Worm (Caenorhabditis elegans) whole organism, L4 larva: ENCODE results near the gene tbx-38.

ENCODE experiments used
- F10B5.3 ChIP-seq: sonication (generic microtip); optimal IDR thresholded peaks from 2 replicates; lab custom pipeline; 2016; ENCODE audit warnings: mild to moderate bottlenecking, missing genetic modification characterization, missing compliant biosample characterization
- F26F4.8 ChIP-seq: fragments of 200-800 bp; sonication (Bioruptor generic); conservative IDR thresholded peaks from 2 replicates; pipeline ENCODE4 v1.3.6; 2022; ENCODE audit warnings: missing genetic modification characterization, missing compliant biosample characterization
- F44E2.7 ChIP-seq: fragments of 200-800 bp; sonication (Bioruptor generic); IDR thresholded peaks from 2 replicates; pipeline ENCODE4 v2.1.2; 2022; ENCODE audit warnings: missing genetic modification characterization, missing compliant biosample characterization
- F49E8.2 ChIP-seq: sonication (generic microtip); optimal IDR thresholded peaks from 2 replicates; lab custom pipeline; 2016; ENCODE audit warnings: missing compliant biosample characterization, mild to moderate bottlenecking, missing genetic modification characterization, borderline replicate concordance
- R02D3.7 ChIP-seq: fragments of 150-350 bp; sonication (generic microtip); optimal IDR thresholded peaks from 3 replicates; lab custom pipeline; 2014; ENCODE audit warnings: missing biosample characterization, missing genetic modification characterization
- T20F7.1 ChIP-seq: fragments of 200-800 bp; sonication (Bioruptor generic); optimal IDR thresholded peaks from 2 replicates; lab custom pipeline; 2018; ENCODE audit warnings: mild to moderate bottlenecking, missing genetic modification characterization, missing compliant biosample characterization
- Y105C5A.15 ChIP-seq: fragments of 200-800 bp; sonication (Bioruptor generic); IDR thresholded peaks from 2 replicates; pipeline ENCODE4 v1.3.6; 2022; ENCODE audit warnings: missing genetic modification characterization, missing compliant biosample characterization
- Y5F2A.4 ChIP-seq: fragments of 200-800 bp; sonication (Bioruptor generic); optimal IDR thresholded peaks from 2 replicates; lab custom pipeline; 2018; ENCODE audit warnings: mild to moderate bottlenecking, missing genetic modification characterization, missing compliant biosample characterization
- ceh-82 ChIP-seq: sonication (generic microtip); optimal IDR thresholded peaks from 2 replicates; lab custom pipeline; 2017; ENCODE audit warnings: missing biosample characterization, missing genetic modification characterization
- cey-2 ChIP-seq: sonication (generic microtip); optimal IDR thresholded peaks from 3 replicates; lab custom pipeline; 2017; ENCODE audit warnings: missing genetic modification characterization, mild to moderate bottlenecking, missing compliant biosample characterization, antibody characterized with exemption, borderline replicate concordance; ENCODE audit not compliant: insufficient read depth
- daf-12 ChIP-seq: fragments of 150-350 bp; optimal IDR thresholded peaks from 2 replicates; lab custom pipeline; 2014; ENCODE audit warnings: missing biosample characterization, missing genetic modification reagents, missing genetic modification characterization
- daf-16 ChIP-seq, 3 experiments: sonication (generic microtip); optimal IDR thresholded peaks; 2 replicates each; lab custom pipeline; 2016 to 2017; ENCODE audit warnings: missing genetic modification characterization in 3 of 3, missing genetic modification reagents in 3 of 3, mild to moderate bottlenecking in 2 of 3, missing compliant biosample characterization in 2 of 3, missing biosample characterization in 1 of 3, moderate library complexity in 1 of 3
- dmd-6 ChIP-seq: fragments of 200-800 bp; sonication (Bioruptor generic); IDR thresholded peaks from 2 replicates; pipeline ENCODE4 v1.3.6; 2022; ENCODE audit warnings: missing genetic modification reagents, missing genetic modification characterization, missing compliant biosample characterization
- dpl-1 ChIP-seq: fragments of 150-350 bp; optimal IDR thresholded peaks from 2 replicates; lab custom pipeline; 2014; ENCODE audit warnings: missing biosample characterization, missing genetic modification reagents, missing genetic modification characterization
- duxl-1 ChIP-seq: sonication (generic microtip); optimal IDR thresholded peaks from 2 replicates; lab custom pipeline; 2016; ENCODE audit warnings: mild to moderate bottlenecking, missing genetic modification characterization, moderate library complexity, missing compliant biosample characterization; ENCODE audit not compliant: poor library complexity
- dve-1 ChIP-seq: sonication (generic microtip); optimal IDR thresholded peaks from 2 replicates; lab custom pipeline; 2017; ENCODE audit warnings: antibody characterized with exemption, mild to moderate bottlenecking, missing genetic modification characterization, missing compliant biosample characterization; ENCODE audit not compliant: insufficient read depth
- egl-27 ChIP-seq: sonication (generic microtip); optimal IDR thresholded peaks from 3 replicates; lab custom pipeline; 2017; ENCODE audit warnings: missing biosample characterization, missing genetic modification reagents, missing genetic modification characterization
- egl-43 ChIP-seq: fragments of 200-800 bp; sonication (Bioruptor generic); IDR thresholded peaks from 2 replicates; pipeline ENCODE4 v1.3.6; 2022; ENCODE audit warnings: missing genetic modification reagents, missing genetic modification characterization, missing compliant biosample characterization
- lin-15B ChIP-seq: fragments of 150-350 bp; sonication (generic microtip); optimal IDR thresholded peaks from 3 replicates; lab custom pipeline; 2014; ENCODE audit warnings: missing biosample characterization, missing genetic modification characterization
- lin-29 ChIP-seq: fragments of 200-800 bp; sonication (Bioruptor generic); IDR thresholded peaks from 2 replicates; pipeline ENCODE4 v1.3.6; 2022; ENCODE audit warnings: missing genetic modification reagents, missing genetic modification characterization, missing compliant biosample characterization
- lin-39 ChIP-seq: fragments of 150-350 bp; optimal IDR thresholded peaks from 2 replicates; lab custom pipeline; 2014; ENCODE audit warnings: missing biosample characterization, missing genetic modification reagents, missing genetic modification characterization
- lsy-2 ChIP-seq, 2 experiments: fragments of 150-350 bp in 1 of 2; sonication (generic microtip) in 1 of 2; optimal IDR thresholded peaks; 2 replicates each; lab custom pipeline; 2014 to 2017; ENCODE audit warnings: missing biosample characterization in 2 of 2, missing genetic modification characterization in 2 of 2
- mdl-1 ChIP-seq, 2 experiments: fragments of 150-350 bp in 1 of 2; sonication (generic microtip) in 1 of 2; optimal IDR thresholded peaks; 2 replicates each; lab custom pipeline; 2014 to 2017; ENCODE audit warnings: missing biosample characterization in 2 of 2, missing genetic modification characterization in 2 of 2
- mes-2 ChIP-seq: sonication (generic microtip); optimal IDR thresholded peaks from 2 replicates; lab custom pipeline; 2016; ENCODE audit warnings: missing genotype, mild to moderate bottlenecking, missing genetic modification characterization, missing compliant biosample characterization; ENCODE audit not compliant: poor library complexity, severe bottlenecking
- nhr-102 ChIP-seq: sonication (generic microtip); optimal IDR thresholded peaks from 2 replicates; lab custom pipeline; 2016; ENCODE audit warnings: mild to moderate bottlenecking, missing genetic modification characterization, moderate library complexity, missing compliant biosample characterization
- nhr-11 ChIP-seq: fragments of 150-350 bp; optimal IDR thresholded peaks from 2 replicates; lab custom pipeline; 2014; ENCODE audit warnings: missing biosample characterization, missing genetic modification characterization
- nhr-111 ChIP-seq: fragments of 200-800 bp; sonication (Bioruptor generic); optimal IDR thresholded peaks from 2 replicates; lab custom pipeline; 2018; ENCODE audit warnings: mild to moderate bottlenecking, missing genetic modification characterization, missing compliant biosample characterization
- nhr-41 ChIP-seq: fragments of 200-800 bp; sonication (Bioruptor generic); IDR thresholded peaks from 2 replicates; pipeline ENCODE4 v1.3.6; 2022; ENCODE audit warnings: missing genetic modification reagents, missing genetic modification characterization, missing compliant biosample characterization
- nhr-48 ChIP-seq: sonication (generic microtip); optimal IDR thresholded peaks from 2 replicates; lab custom pipeline; 2016; ENCODE audit warnings: mild to moderate bottlenecking, missing genetic modification characterization, missing compliant biosample characterization
- nhr-77 ChIP-seq: fragments of 150-350 bp; optimal IDR thresholded peaks from 2 replicates; lab custom pipeline; 2014; ENCODE audit warnings: missing biosample characterization, missing genetic modification characterization
- rbr-2 ChIP-seq: sonication (generic microtip); optimal IDR thresholded peaks from 2 replicates; lab custom pipeline; 2016; ENCODE audit warnings: missing genotype, missing genetic modification characterization, missing compliant biosample characterization
- sdz-12 ChIP-seq: fragments of 200-800 bp; sonication (Bioruptor generic); optimal IDR thresholded peaks from 2 replicates; lab custom pipeline; 2018; ENCODE audit warnings: mild to moderate bottlenecking, missing genetic modification characterization, missing compliant biosample characterization
- set-16 ChIP-seq: fragments of 200-800 bp; sonication (Bioruptor generic); IDR thresholded peaks from 2 replicates; pipeline ENCODE4 v1.3.6; 2022; ENCODE audit warnings: missing genetic modification reagents, missing genetic modification characterization, missing compliant biosample characterization
- snpc-4 ChIP-seq: fragments of 150-350 bp; optimal IDR thresholded peaks from 2 replicates; lab custom pipeline; 2014; ENCODE audit warnings: missing biosample characterization, missing genetic modification characterization
- unc-62 ChIP-seq, 3 experiments: fragments of 150-350 bp in 1 of 3; sonication (generic microtip); optimal IDR thresholded peaks in 2 of 3; peaks in 1 of 3; 1 replicate in 1 of 3; 2 replicates in 2 of 3; lab custom pipeline; 2014 to 2017; ENCODE audit warnings: missing biosample characterization in 3 of 3, missing genetic modification characterization in 3 of 3, missing genetic modification reagents in 3 of 3, missing genotype in 1 of 3
- zfp-3 ChIP-seq: fragments of 200-800 bp; sonication (Bioruptor generic); conservative IDR thresholded peaks from 2 replicates; pipeline ENCODE4 v1.3.6; 2022; ENCODE audit warnings: missing genetic modification reagents, missing genetic modification characterization, missing compliant biosample characterization
- zip-11 ChIP-seq: fragments of 200-800 bp; sonication (Bioruptor generic); IDR thresholded peaks from 2 replicates; pipeline ENCODE4 v1.3.6; 2022; ENCODE audit warnings: missing genetic modification characterization, missing compliant biosample characterization
- ztf-7 ChIP-seq: fragments of 150-350 bp; optimal IDR thresholded peaks from 2 replicates; lab custom pipeline; 2014; ENCODE audit warnings: missing biosample characterization, missing genetic modification characterization

tbx-38 gene

ce11 chrIII:11822407-11822806 lies 36.5 kb upstream of the tbx-38 start, which contains the start of gene maa-1 (continued):
- TF ChIP-seq cey-2 (tag; lab: Kevin White, UChicago) (no peak), Y5F2A.4 (GFP tag; lab: Kevin White, UChicago) (no peak), nhr-111 (GFP tag; lab: Kevin White, UChicago) (no peak), sdz-12 (no peak), unc-62 (GFP tag; optimal IDR thresholded peaks at IDR 0.05 in 1 of 2; lab: Kevin White, UChicago) (no peak), unc-62 (tag; optimal IDR thresholded peaks at IDR 0.05; lab: Kevin White, UChicago) (no peak), lin-39 (no peak), lsy-2 (tag; optimal IDR thresholded peaks at IDR 0.05; lab: Kevin White, UChicago) (peak in 1 of 2 experiments; percentile 8), nhr-48 (tag; lab: Kevin White, UChicago) (no peak), mes-2 (no peak), nhr-77 (tag; lab: Kevin White, UChicago) (peak; percentile 48), nhr-41 (GFP tag; lab: Robert Waterston, UW) (no peak), nhr-11 (no peak), ztf-7 (tag; lab: Kevin White, UChicago) (no peak), lin-15B (tag; lab: Kevin White, UChicago) (no peak), mdl-1 (tag; optimal IDR thresholded peaks at IDR 0.05; lab: Kevin White, UChicago) (no peak), daf-12 (no peak), egl-43 (GFP tag; lab: Robert Waterston, UW) (no peak), duxl-1 (tag; lab: Kevin White, UChicago) (no peak)

- TF ChIP-seq dve-1 (tag; lab: Kevin White, UChicago), result no peak
- no peak for TF ChIP-seq zip-11 (GFP tag; lab: Robert Waterston, UW)
- no peak for TF ChIP-seq daf-16 (GFP tag; optimal IDR thresholded peaks at IDR 0.05; lab: Kevin White, UChicago)
- peak; percentile 3 for TF ChIP-seq daf-16 (tag; optimal IDR thresholded peaks at IDR 0.05; lab: Kevin White, UChicago)
- TF ChIP-seq lin-29 (GFP tag; lab: Robert Waterston, UW), result no peak
- TF ChIP-seq F49E8.2 (tag; lab: Kevin White, UChicago), result no peak
- TF ChIP-seq nhr-77 (tag; lab: Kevin White, UChicago), result no peak
- no peak for TF ChIP-seq dmd-6
- TF ChIP-seq set-16, result 0 out of 2 replicates have a peak, but pooled peaks have one; percentile 4
- TF ChIP-seq Y105C5A.15 (GFP tag; lab: Robert Waterston, UW), result no peak
- no peak for TF ChIP-seq egl-27 (tag; lab: Kevin White, UChicago)
- TF ChIP-seq zfp-3 (GFP tag; lab: Robert Waterston, UW), result no peak
- TF ChIP-seq F10B5.3 (tag; lab: Kevin White, UChicago), result no peak
- TF ChIP-seq snpc-4 (tag; lab: Kevin White, UChicago), result peak; percentile 26
- TF ChIP-seq nhr-102, result no peak
- TF ChIP-seq nhr-11, result no peak
These were observed 32.0 kb upstream of the tbx-38 start for ce11 chrIII:11817865-11818264.

ce11 chrIII:11816523-11817003 lies 30.7 kb upstream of the tbx-38 start, which contains the start of gene C18D11.1:
TSS of gene C18D11.1 (plus strand) at chrIII:11816573.
- TF ChIP-seq nhr-41 (GFP tag; lab: Robert Waterston, UW), result no peak
- no peak for TF ChIP-seq lin-15B (tag; lab: Kevin White, UChicago)
- TF ChIP-seq rbr-2, result no peak
- TF ChIP-seq T20F7.1 (GFP tag; lab: Kevin White, UChicago), result no peak
- TF ChIP-seq nhr-77 (tag; lab: Kevin White, UChicago), result no peak
- no peak for TF ChIP-seq dpl-1 (GFP tag; lab: Kevin White, UChicago)
- TF ChIP-seq F44E2.7 (GFP tag; lab: Robert Waterston, UW), result no peak
- no peak for TF ChIP-seq ceh-82
- no peak for TF ChIP-seq Y105C5A.15 (GFP tag; lab: Robert Waterston, UW)
- no peak for TF ChIP-seq R02D3.7
- TF ChIP-seq F26F4.8 (GFP tag; lab: Robert Waterston, UW), result no peak
